Worm (Caenorhabditis elegans): ENCODE measurements around the gene sorb-1.

The sorb-1 gene

ce11 chrIV:13710367-13710766 lies 39.8 kb upstream of the sorb-1 start:
- no peak for TF ChIP-seq tbx-2 (tag; optimal IDR thresholded peaks at IDR 0.05)
- no peak for TF ChIP-seq elt-1 (tag; optimal IDR thresholded peaks at IDR 0.05)
- TF ChIP-seq nhr-76 (tag; optimal IDR thresholded peaks at IDR 0.05): no peak
- TF ChIP-seq elt-2 (tag; optimal IDR thresholded peaks at IDR 0.05): no peak
- TF ChIP-seq zag-1 (tag; optimal IDR thresholded peaks at IDR 0.05): no peak
- TF ChIP-seq unc-39 (tag; optimal IDR thresholded peaks at IDR 0.05): no peak
- no peak for TF ChIP-seq ceh-9 (tag; optimal IDR thresholded peaks at IDR 0.05)

- TF ChIP-seq ztf-4 (tag; optimal IDR thresholded peaks at IDR 0.05): no peak
- no peak for TF ChIP-seq sea-2 (GFP tag; optimal IDR thresholded peaks at IDR 0.05)
Observed at ce11 chrIV:13716279-13716678, 33.9 kb upstream of the sorb-1 start, which contains the start of gene C47A4.1. TSS of gene C47A4.1 (minus strand) at chrIV:13716379.

- TF ChIP-seq daf-12 (tag; optimal IDR thresholded peaks at IDR 0.05) (no peak), fos-1 (tag; optimal IDR thresholded peaks at IDR 0.05) (no peak), skn-1 (tag; optimal IDR thresholded peaks at IDR 0.05) (no peak)
Observed at ce11 chrIV:13716735-13717134, 33.4 kb upstream of the sorb-1 start.

ce11 chrIV:13718918-13719317 lies 31.2 kb upstream of the sorb-1 start:
- TF ChIP-seq unc-62 (GFP tag; optimal IDR thresholded peaks at IDR 0.05): peak; percentile 90
- TF ChIP-seq tbx-2 (tag; optimal IDR thresholded peaks at IDR 0.05): no peak
- no peak for TF ChIP-seq nhr-77 (tag; optimal IDR thresholded peaks at IDR 0.05)
- peak; percentile 57 for TF ChIP-seq nhr-25 (tag; optimal IDR thresholded peaks at IDR 0.05)
- no peak for TF ChIP-seq nhr-12 (tag; optimal IDR thresholded peaks at IDR 0.05)
- TF ChIP-seq nfya-1 (tag; optimal IDR thresholded peaks at IDR 0.05; ENCODE audit: insufficient read depth): no peak
- no peak for TF ChIP-seq ceh-16 (tag; optimal IDR thresholded peaks at IDR 0.05)
- no peak for TF ChIP-seq elt-2 (tag; optimal IDR thresholded peaks at IDR 0.05)
- TF ChIP-seq nhr-43 (tag; optimal IDR thresholded peaks at IDR 0.05; ENCODE audit: poor library complexity, severe bottlenecking): no peak
- TF ChIP-seq R02D3.7 (tag; optimal IDR thresholded peaks at IDR 0.05): no peak
- TF ChIP-seq sea-2 (GFP tag; optimal IDR thresholded peaks at IDR 0.05): no peak
- TF ChIP-seq elt-3 (tag; optimal IDR thresholded peaks at IDR 0.05): no peak
- TF ChIP-seq aly-2 (tag; optimal IDR thresholded peaks at IDR 0.05): no peak
- TF ChIP-seq fkh-2 (tag; optimal IDR thresholded peaks at IDR 0.05): no peak
- TF ChIP-seq elt-1 (tag; optimal IDR thresholded peaks at IDR 0.05): peak; percentile 93
- no peak for TF ChIP-seq unc-39 (tag; optimal IDR thresholded peaks at IDR 0.05)
- TF ChIP-seq jun-1 (tag; optimal IDR thresholded peaks at IDR 0.05): no peak
- TF ChIP-seq nhr-76 (tag; optimal IDR thresholded peaks at IDR 0.05): no peak
- no peak for TF ChIP-seq pha-4 (tag; optimal IDR thresholded peaks at IDR 0.05)
- no peak for TF ChIP-seq mml-1 (tag; optimal IDR thresholded peaks at IDR 0.05)
- TF ChIP-seq zag-1 (tag; optimal IDR thresholded peaks at IDR 0.05): no peak
- TF ChIP-seq fos-1 (tag; optimal IDR thresholded peaks at IDR 0.05): no peak
- TF ChIP-seq nhr-67 (tag; optimal IDR thresholded peaks at IDR 0.05): no peak
- no peak for TF ChIP-seq ztf-4 (tag; optimal IDR thresholded peaks at IDR 0.05)
- no peak for TF ChIP-seq daf-12 (tag; optimal IDR thresholded peaks at IDR 0.05)
- TF ChIP-seq ceh-9 (tag; optimal IDR thresholded peaks at IDR 0.05): no peak
- no peak for TF ChIP-seq ama-1 (optimal IDR thresholded peaks at IDR 0.05)
- TF ChIP-seq ceh-28 (tag; optimal IDR thresholded peaks at IDR 0.05): no peak
- peak; percentile 24 for TF ChIP-seq nhr-23 (tag; optimal IDR thresholded peaks at IDR 0.05)
- TF ChIP-seq lin-39 (tag; optimal IDR thresholded peaks at IDR 0.05): no peak
- no peak for TF ChIP-seq hmg-11 (tag; optimal IDR thresholded peaks at IDR 0.05)
- no peak for TF ChIP-seq nhr-11 (tag; optimal IDR thresholded peaks at IDR 0.05)
- TF ChIP-seq fkh-10 (GFP tag; optimal IDR thresholded peaks at IDR 0.05): no peak
- TF ChIP-seq egl-27 (tag; optimal IDR thresholded peaks at IDR 0.05): no peak

- TF ChIP-seq elt-1 (tag; optimal IDR thresholded peaks at IDR 0.05): peak; percentile 62
- TF ChIP-seq eor-1 (tag; optimal IDR thresholded peaks at IDR 0.05): no peak
Observed at ce11 chrIV:13721000-13721399, 29.1 kb upstream of the sorb-1 start.

Measured in whole organism, L3 larva.